Worm (Caenorhabditis elegans) whole organism, late embryonic: ENCODE measurements around the gene orc-1.

Source experiments
- C08G9.2 ChIP-seq: sonication (generic microtip); optimal IDR thresholded peaks from 2 replicates; lab custom pipeline; 2016; ENCODE audit warnings: mild to moderate bottlenecking, missing genetic modification characterization, moderate library complexity, missing compliant biosample characterization
- K02D7.2 ChIP-seq: sonication (generic microtip); optimal IDR thresholded peaks from 2 replicates; lab custom pipeline; 2017; ENCODE audit warnings: mild to moderate bottlenecking, missing genetic modification characterization, missing compliant biosample characterization
- K09A11.1 ChIP-seq: sonication (generic microtip); optimal IDR thresholded peaks from 2 replicates; lab custom pipeline; 2017; ENCODE audit warnings: antibody characterized with exemption, mild to moderate bottlenecking, missing genetic modification characterization, missing compliant biosample characterization; ENCODE audit not compliant: insufficient read depth
- Y22D7AL.16 ChIP-seq: sonication (generic microtip); optimal IDR thresholded peaks from 2 replicates; lab custom pipeline; 2016; ENCODE audit warnings: missing genetic modification characterization, missing compliant biosample characterization
- ama-1 ChIP-seq: fragments of 150-350 bp; optimal IDR thresholded peaks from 2 replicates; lab custom pipeline; 2014
- ceh-14 ChIP-seq: sonication (generic microtip); optimal IDR thresholded peaks from 2 replicates; lab custom pipeline; 2016; ENCODE audit warnings: missing genotype, missing genetic modification characterization, missing compliant biosample characterization
- ceh-19 ChIP-seq: fragments of 200-800 bp; sonication (Bioruptor generic); optimal IDR thresholded peaks from 2 replicates; lab custom pipeline; 2018; ENCODE audit warnings: mild to moderate bottlenecking, missing genetic modification characterization, missing compliant biosample characterization
- ceh-31 ChIP-seq: sonication (generic microtip); optimal IDR thresholded peaks from 2 replicates; lab custom pipeline; 2016; ENCODE audit warnings: missing genetic modification characterization, missing compliant biosample characterization
- ceh-34 ChIP-seq: sonication (generic microtip); optimal IDR thresholded peaks from 2 replicates; lab custom pipeline; 2016; ENCODE audit warnings: mild to moderate bottlenecking, missing genetic modification characterization, missing compliant biosample characterization
- ceh-45 ChIP-seq: fragments of 200-800 bp; sonication (Bioruptor generic); IDR thresholded peaks from 2 replicates; pipeline ENCODE4 v1.3.6; 2022; ENCODE audit warnings: missing genetic modification reagents, missing genetic modification characterization, missing compliant biosample characterization
- ceh-48 ChIP-seq: sonication (generic microtip); optimal IDR thresholded peaks from 2 replicates; lab custom pipeline; 2016; ENCODE audit warnings: missing genetic modification characterization, inconsistent platforms, missing compliant biosample characterization
- ceh-9 ChIP-seq: sonication (generic microtip); optimal IDR thresholded peaks from 2 replicates; lab custom pipeline; 2016; ENCODE audit warnings: mild to moderate bottlenecking, missing genetic modification characterization, inconsistent platforms, missing compliant biosample characterization
- che-1 ChIP-seq: sonication (generic microtip); optimal IDR thresholded peaks from 2 replicates; lab custom pipeline; 2016; ENCODE audit warnings: mild to moderate bottlenecking, missing genetic modification characterization, missing compliant biosample characterization
- dmd-4 ChIP-seq: sonication (generic microtip); optimal IDR thresholded peaks from 2 replicates; lab custom pipeline; 2016; ENCODE audit warnings: borderline replicate concordance, missing genetic modification characterization, missing compliant biosample characterization
- dve-1 ChIP-seq: sonication (generic microtip); optimal IDR thresholded peaks from 2 replicates; lab custom pipeline; 2017; ENCODE audit warnings: antibody characterized with exemption, mild to moderate bottlenecking, missing genetic modification characterization, missing compliant biosample characterization
- elt-4 ChIP-seq: sonication (generic microtip); optimal IDR thresholded peaks from 2 replicates; lab custom pipeline; 2016; ENCODE audit warnings: missing genetic modification characterization, missing compliant biosample characterization
- ets-4 ChIP-seq: sonication (generic microtip); optimal IDR thresholded peaks from 2 replicates; lab custom pipeline; 2016; ENCODE audit warnings: missing genetic modification characterization, missing compliant biosample characterization
- fax-1 ChIP-seq: sonication (generic microtip); optimal IDR thresholded peaks from 2 replicates; lab custom pipeline; 2016; ENCODE audit warnings: missing genotype, missing genetic modification characterization, missing compliant biosample characterization
- gmeb-2 ChIP-seq: sonication (generic microtip); optimal IDR thresholded peaks from 2 replicates; lab custom pipeline; 2016; ENCODE audit warnings: missing genetic modification characterization, inconsistent platforms, missing compliant biosample characterization
- hlh-15 ChIP-seq: sonication (generic microtip); optimal IDR thresholded peaks from 2 replicates; lab custom pipeline; 2016; ENCODE audit warnings: missing genetic modification characterization, missing compliant biosample characterization
- hlh-30 ChIP-seq: sonication (generic microtip); optimal IDR thresholded peaks from 2 replicates; lab custom pipeline; 2017; ENCODE audit warnings: antibody characterized with exemption, missing genetic modification characterization, missing compliant biosample characterization; ENCODE audit not compliant: insufficient read depth
- hlh-8 ChIP-seq: sonication (generic microtip); optimal IDR thresholded peaks from 2 replicates; lab custom pipeline; 2016; ENCODE audit warnings: missing genotype, missing genetic modification characterization, missing compliant biosample characterization
- lim-6 ChIP-seq: sonication (generic microtip); optimal IDR thresholded peaks from 2 replicates; lab custom pipeline; 2016; ENCODE audit warnings: missing genetic modification characterization, missing compliant biosample characterization
- lin-11 ChIP-seq: fragments of 200-800 bp; sonication (Bioruptor generic); optimal IDR thresholded peaks from 2 replicates; lab custom pipeline; 2018; ENCODE audit warnings: mild to moderate bottlenecking, missing genetic modification characterization, missing compliant biosample characterization
- nfya-1 ChIP-seq: sonication (generic microtip); optimal IDR thresholded peaks from 2 replicates; lab custom pipeline; 2017; ENCODE audit warnings: missing genetic modification characterization, mild to moderate bottlenecking, missing compliant biosample characterization, antibody characterized with exemption, moderate library complexity
- odd-2 ChIP-seq: sonication (generic microtip); optimal IDR thresholded peaks from 2 replicates; lab custom pipeline; 2017; ENCODE audit warnings: antibody characterized with exemption, mild to moderate bottlenecking, missing genetic modification characterization, missing compliant biosample characterization
- pha-2 ChIP-seq: sonication (generic microtip); optimal IDR thresholded peaks from 2 replicates; lab custom pipeline; 2017; ENCODE audit warnings: mild to moderate bottlenecking, missing genetic modification characterization, missing compliant biosample characterization
- pha-4 ChIP-seq: fragments of 150-350 bp; optimal IDR thresholded peaks from 2 replicates; lab custom pipeline; 2018; ENCODE audit warnings: missing biosample characterization, missing genetic modification reagents, missing genetic modification characterization
- pros-1 ChIP-seq: fragments of 150-350 bp; optimal IDR thresholded peaks from 2 replicates; lab custom pipeline; 2014; ENCODE audit warnings: missing biosample characterization, missing genetic modification reagents, missing genetic modification characterization
- ref-2 ChIP-seq: sonication (generic microtip); optimal IDR thresholded peaks from 2 replicates; lab custom pipeline; 2016; ENCODE audit warnings: missing genetic modification characterization, missing compliant biosample characterization
- rnt-1 ChIP-seq: sonication (generic microtip); optimal IDR thresholded peaks from 2 replicates; lab custom pipeline; 2016; ENCODE audit warnings: missing genetic modification characterization, missing compliant biosample characterization
- sox-2 ChIP-seq: fragments of 200-800 bp; sonication (Bioruptor generic); IDR thresholded peaks from 2 replicates; pipeline ENCODE4 v1.3.6; 2022; ENCODE audit warnings: missing genetic modification reagents, missing genetic modification characterization, missing compliant biosample characterization
- sox-4 ChIP-seq: sonication (generic microtip); optimal IDR thresholded peaks from 2 replicates; lab custom pipeline; 2017; ENCODE audit warnings: mild to moderate bottlenecking, missing genetic modification characterization, inconsistent platforms, missing compliant biosample characterization
- syd-9 ChIP-seq: sonication (generic microtip); optimal IDR thresholded peaks from 2 replicates; lab custom pipeline; 2016; ENCODE audit warnings: mild to moderate bottlenecking, missing genetic modification characterization, moderate library complexity, missing compliant biosample characterization
- tbx-2 ChIP-seq: sonication (generic microtip); optimal IDR thresholded peaks from 2 replicates; lab custom pipeline; 2016; ENCODE audit warnings: missing genetic modification characterization, missing compliant biosample characterization
- unc-42 ChIP-seq: sonication (generic microtip); optimal IDR thresholded peaks from 2 replicates; lab custom pipeline; 2016; ENCODE audit warnings: missing genotype, missing genetic modification characterization, missing compliant biosample characterization
- unc-55 ChIP-seq: sonication (generic microtip); optimal IDR thresholded peaks from 2 replicates; lab custom pipeline; 2017; ENCODE audit warnings: missing biosample characterization, missing genetic modification reagents, missing genetic modification characterization
- unc-86 ChIP-seq: sonication (generic microtip); optimal IDR thresholded peaks from 2 replicates; lab custom pipeline; 2016; ENCODE audit warnings: missing genetic modification characterization, missing compliant biosample characterization
- ztf-16 ChIP-seq: sonication (generic microtip); optimal IDR thresholded peaks from 2 replicates; lab custom pipeline; 2017; ENCODE audit warnings: missing genetic modification characterization, missing compliant biosample characterization

Gene orc-1

ce11 chrIII:10651634-10652033 is 8.7 kb downstream of the orc-1 start:
- no peak for TF ChIP-seq lim-6 (tag; lab: Kevin White, UChicago)
- peak; percentile 77 for TF ChIP-seq ceh-48 (tag; lab: Kevin White, UChicago)
- no peak for TF ChIP-seq odd-2 (tag; lab: Kevin White, UChicago)
- TF ChIP-seq pros-1 (tag; lab: Kevin White, UChicago) = no peak
- peak; percentile 80 for TF ChIP-seq hlh-30
- peak; percentile 67 for TF ChIP-seq ceh-31 (tag; lab: Kevin White, UChicago)
- TF ChIP-seq K09A11.1 (tag; lab: Kevin White, UChicago) = no peak
- no peak for TF ChIP-seq ama-1
- TF ChIP-seq ceh-19 (GFP tag; lab: Kevin White, UChicago) = peak; percentile 16
- peak; percentile 57 for TF ChIP-seq ceh-34 (tag; lab: Kevin White, UChicago)
- TF ChIP-seq C08G9.2 (tag; lab: Kevin White, UChicago) = peak; percentile 4
- TF ChIP-seq ets-4 = peak; percentile 47
- no peak for TF ChIP-seq ceh-45 (GFP tag; lab: Robert Waterston, UW)
- no peak for TF ChIP-seq fax-1 (tag; lab: Kevin White, UChicago)
- TF ChIP-seq ztf-16 (tag; lab: Kevin White, UChicago) = peak; percentile 4
- peak; percentile 14 for TF ChIP-seq unc-42 (tag; lab: Kevin White, UChicago)
- TF ChIP-seq K02D7.2 (tag; lab: Kevin White, UChicago) = no peak
- TF ChIP-seq gmeb-2 = no peak
- peak; percentile 90 for TF ChIP-seq unc-55 (GFP tag; lab: Kevin White, UChicago)
- TF ChIP-seq sox-2 (GFP tag; lab: Robert Waterston, UW) = peak; percentile 49
- TF ChIP-seq hlh-15 (tag; lab: Kevin White, UChicago) = no peak
- TF ChIP-seq dve-1 = peak; percentile 12
- TF ChIP-seq syd-9 (tag; lab: Kevin White, UChicago) = no peak
- TF ChIP-seq nfya-1 (tag; lab: Kevin White, UChicago) = peak; percentile 84
- peak; percentile 75 for TF ChIP-seq tbx-2 (tag; lab: Kevin White, UChicago)
- TF ChIP-seq ref-2 = peak; percentile 50

ce11 chrIII:10652833-10653232 is 9.9 kb downstream of the orc-1 start:
- no peak for TF ChIP-seq unc-86 (tag; lab: Kevin White, UChicago)
- no peak for TF ChIP-seq hlh-8 (tag; lab: Kevin White, UChicago)
- no peak for TF ChIP-seq pha-4 (tag; lab: Kevin White, UChicago)
- no peak for TF ChIP-seq ets-4
- TF ChIP-seq che-1 (tag; lab: Kevin White, UChicago) = no peak
- no peak for TF ChIP-seq elt-4 (tag; lab: Kevin White, UChicago)
- no peak for TF ChIP-seq gmeb-2
- no peak for TF ChIP-seq ceh-19 (GFP tag; lab: Kevin White, UChicago)
- no peak for TF ChIP-seq ref-2
- no peak for TF ChIP-seq ceh-9
- TF ChIP-seq tbx-2 (tag; lab: Kevin White, UChicago) = no peak
- TF ChIP-seq Y22D7AL.16 (tag; lab: Kevin White, UChicago) = no peak
- no peak for TF ChIP-seq ceh-48 (tag; lab: Kevin White, UChicago)
- TF ChIP-seq rnt-1 (tag; lab: Kevin White, UChicago) = no peak
- TF ChIP-seq dve-1 = no peak
- no peak for TF ChIP-seq C08G9.2 (tag; lab: Kevin White, UChicago)

ce11 chrIII:10653479-10653878 is 10.6 kb downstream of the orc-1 start:
- TF ChIP-seq ceh-48 (tag; lab: Kevin White, UChicago) (no peak), sox-4 (tag; lab: Kevin White, UChicago) (no peak), dmd-4 (tag; lab: Kevin White, UChicago) (no peak), pha-2 (tag; lab: Kevin White, UChicago) (no peak), ceh-45 (GFP tag; lab: Robert Waterston, UW) (no peak), lin-11 (no peak), ceh-14 (no peak), ceh-9 (no peak), ama-1 (no peak), ztf-16 (tag; lab: Kevin White, UChicago) (no peak)
